Worm (Caenorhabditis elegans) whole organism, L4 larva: ENCODE data around the gene srlf-10.
A peak's percentile ranks its signal among the peaks of the same experiment; 100 is the strongest.
"Not testable (repeated sequence)": the region's sequence is repeated elsewhere in the genome, so short reads cannot be mapped to it uniquely, and the experiment has no call there.

Experiments used
- F44E2.7 ChIP-seq: fragments of 200-800 bp; sonication (Bioruptor generic); IDR thresholded peaks from 2 replicates; pipeline ENCODE4 v2.1.2; 2022; ENCODE audit warnings: missing genetic modification characterization, missing compliant biosample characterization
- R02D3.7 ChIP-seq: fragments of 150-350 bp; sonication (generic microtip); optimal IDR thresholded peaks from 3 replicates; lab custom pipeline; 2014; ENCODE audit warnings: missing biosample characterization, missing genetic modification characterization
- T26A8.4 ChIP-seq: fragments of 200-800 bp; sonication (Bioruptor generic); IDR thresholded peaks from 2 replicates; pipeline ENCODE4 v1.3.6; 2022; ENCODE audit warnings: missing genetic modification characterization, missing compliant biosample characterization
- Y105C5A.15 ChIP-seq: fragments of 200-800 bp; sonication (Bioruptor generic); IDR thresholded peaks from 2 replicates; pipeline ENCODE4 v1.3.6; 2022; ENCODE audit warnings: missing genetic modification characterization, missing compliant biosample characterization
- Y48G9A.11 ChIP-seq: fragments of 200-800 bp; sonication (Bioruptor generic); IDR thresholded peaks from 2 replicates; pipeline ENCODE4 v1.3.6; 2022; ENCODE audit warnings: missing genetic modification reagents, missing genetic modification characterization, missing compliant biosample characterization
- ZK337.2 ChIP-seq: fragments of 200-800 bp; sonication (Bioruptor generic); IDR thresholded peaks from 2 replicates; pipeline ENCODE4 v1.3.6; 2022; ENCODE audit warnings: missing genetic modification reagents, missing genetic modification characterization, missing compliant biosample characterization
- aha-1 ChIP-seq: fragments of 150-350 bp; peaks from one replicate; lab custom pipeline; 2014; ENCODE audit warnings: missing biosample characterization, missing genetic modification characterization
- ama-1 ChIP-seq: fragments of 150-350 bp; optimal IDR thresholded peaks from 2 replicates; lab custom pipeline; 2014; ENCODE audit warnings: inconsistent platforms, mixed read lengths
- ceh-20 ChIP-seq: fragments of 200-800 bp; sonication (Bioruptor generic); IDR thresholded peaks from 2 replicates; pipeline ENCODE4 v1.3.6; 2022; ENCODE audit warnings: missing genetic modification reagents, missing genetic modification characterization, missing compliant biosample characterization
- ceh-28 ChIP-seq: fragments of 150-350 bp; optimal IDR thresholded peaks from 2 replicates; lab custom pipeline; 2014; ENCODE audit warnings: missing biosample characterization, missing genetic modification reagents, missing genetic modification characterization
- ceh-82 ChIP-seq: sonication (generic microtip); optimal IDR thresholded peaks from 2 replicates; lab custom pipeline; 2017; ENCODE audit warnings: missing biosample characterization, missing genetic modification characterization
- cey-2 ChIP-seq: sonication (generic microtip); optimal IDR thresholded peaks from 3 replicates; lab custom pipeline; 2017; ENCODE audit warnings: missing genetic modification characterization, mild to moderate bottlenecking, missing compliant biosample characterization, antibody characterized with exemption, borderline replicate concordance; ENCODE audit not compliant: insufficient read depth
- dmd-6 ChIP-seq: fragments of 200-800 bp; sonication (Bioruptor generic); IDR thresholded peaks from 2 replicates; pipeline ENCODE4 v1.3.6; 2022; ENCODE audit warnings: missing genetic modification reagents, missing genetic modification characterization, missing compliant biosample characterization
- dpl-1 ChIP-seq: fragments of 150-350 bp; optimal IDR thresholded peaks from 2 replicates; lab custom pipeline; 2014; ENCODE audit warnings: missing biosample characterization, missing genetic modification reagents, missing genetic modification characterization
- duxl-1 ChIP-seq: sonication (generic microtip); optimal IDR thresholded peaks from 2 replicates; lab custom pipeline; 2016; ENCODE audit warnings: mild to moderate bottlenecking, missing genetic modification characterization, moderate library complexity, missing compliant biosample characterization; ENCODE audit not compliant: poor library complexity
- dve-1 ChIP-seq: sonication (generic microtip); optimal IDR thresholded peaks from 2 replicates; lab custom pipeline; 2017; ENCODE audit warnings: antibody characterized with exemption, mild to moderate bottlenecking, missing genetic modification characterization, missing compliant biosample characterization; ENCODE audit not compliant: insufficient read depth
- fkh-10 ChIP-seq: fragments of 150-350 bp; optimal IDR thresholded peaks from 2 replicates; lab custom pipeline; 2014; ENCODE audit warnings: missing biosample characterization, missing genetic modification reagents, missing genetic modification characterization
- fos-1 ChIP-seq: fragments of 150-350 bp; optimal IDR thresholded peaks from 2 replicates; lab custom pipeline; 2014; ENCODE audit warnings: missing biosample characterization, missing genetic modification characterization
- gei-8 ChIP-seq: fragments of 200-800 bp; sonication (Bioruptor generic); optimal IDR thresholded peaks from 2 replicates; lab custom pipeline; 2018; ENCODE audit warnings: mild to moderate bottlenecking, missing genetic modification characterization, missing compliant biosample characterization
- hif-1 ChIP-seq, 2 experiments: sonication (generic microtip); optimal IDR thresholded peaks; 2 replicates each; lab custom pipeline; 2016 to 2017; ENCODE audit warnings: missing compliant biosample characterization in 2 of 2, missing genetic modification characterization in 2 of 2, missing genetic modification reagents in 2 of 2, missing genotype in 2 of 2, mild to moderate bottlenecking in 1 of 2
- hlh-11 ChIP-seq: fragments of 200-800 bp; sonication (Bioruptor generic); optimal IDR thresholded peaks from 2 replicates; lab custom pipeline; 2018; ENCODE audit warnings: mild to moderate bottlenecking, missing genetic modification characterization, missing compliant biosample characterization
- lin-1 ChIP-seq: fragments of 200-800 bp; sonication (Bioruptor generic); IDR thresholded peaks from 2 replicates; pipeline ENCODE4 v1.3.6; 2022; ENCODE audit warnings: missing genetic modification reagents, missing genetic modification characterization, missing compliant biosample characterization
- lin-15B ChIP-seq: fragments of 150-350 bp; sonication (generic microtip); optimal IDR thresholded peaks from 3 replicates; lab custom pipeline; 2014; ENCODE audit warnings: missing biosample characterization, missing genetic modification characterization
- lin-29 ChIP-seq: fragments of 200-800 bp; sonication (Bioruptor generic); IDR thresholded peaks from 2 replicates; pipeline ENCODE4 v1.3.6; 2022; ENCODE audit warnings: missing genetic modification reagents, missing genetic modification characterization, missing compliant biosample characterization
- mdl-1 ChIP-seq, 2 experiments: fragments of 150-350 bp in 1 of 2; sonication (generic microtip) in 1 of 2; optimal IDR thresholded peaks; 2 replicates each; lab custom pipeline; 2014 to 2017; ENCODE audit warnings: missing biosample characterization in 2 of 2, missing genetic modification characterization in 2 of 2
- mep-1 ChIP-seq: fragments of 150-350 bp; sonication (generic microtip); optimal IDR thresholded peaks from 3 replicates; lab custom pipeline; 2014; ENCODE audit warnings: missing biosample characterization, missing genetic modification characterization
- mes-2 ChIP-seq: sonication (generic microtip); optimal IDR thresholded peaks from 2 replicates; lab custom pipeline; 2016; ENCODE audit warnings: missing genotype, mild to moderate bottlenecking, missing genetic modification characterization, missing compliant biosample characterization; ENCODE audit not compliant: poor library complexity, severe bottlenecking
- mxl-3 ChIP-seq: fragments of 200-800 bp; sonication (Bioruptor generic); optimal IDR thresholded peaks from 2 replicates; lab custom pipeline; 2018; ENCODE audit warnings: mild to moderate bottlenecking, missing genetic modification characterization, missing compliant biosample characterization
- nhr-102 ChIP-seq: sonication (generic microtip); optimal IDR thresholded peaks from 2 replicates; lab custom pipeline; 2016; ENCODE audit warnings: mild to moderate bottlenecking, missing genetic modification characterization, moderate library complexity, missing compliant biosample characterization
- nhr-11 ChIP-seq: fragments of 150-350 bp; optimal IDR thresholded peaks from 2 replicates; lab custom pipeline; 2014; ENCODE audit warnings: missing biosample characterization, missing genetic modification characterization
- nhr-28 ChIP-seq: fragments of 150-350 bp; optimal IDR thresholded peaks from 2 replicates; lab custom pipeline; 2014; ENCODE audit warnings: missing biosample characterization, missing genetic modification characterization
- nhr-41 ChIP-seq: fragments of 200-800 bp; sonication (Bioruptor generic); IDR thresholded peaks from 2 replicates; pipeline ENCODE4 v1.3.6; 2022; ENCODE audit warnings: missing genetic modification reagents, missing genetic modification characterization, missing compliant biosample characterization
- nhr-6 ChIP-seq: fragments of 150-350 bp; optimal IDR thresholded peaks from 2 replicates; lab custom pipeline; 2014; ENCODE audit warnings: missing biosample characterization, missing genetic modification characterization
- nhr-77 ChIP-seq: fragments of 150-350 bp; optimal IDR thresholded peaks from 2 replicates; lab custom pipeline; 2014; ENCODE audit warnings: missing biosample characterization, missing genetic modification characterization
- pha-4 ChIP-seq, 2 experiments: fragments of 150-350 bp in 1 of 2; fragments of 200-800 bp in 1 of 2; sonication (Bioruptor generic) in 1 of 2; IDR thresholded peaks in 1 of 2; optimal IDR thresholded peaks in 1 of 2; 2 replicates each; pipeline versions ENCODE4 v1.3.6 to Lab custom; 2014 to 2022; ENCODE audit warnings: missing genetic modification characterization in 2 of 2, missing genetic modification reagents in 2 of 2, missing biosample characterization in 1 of 2, missing compliant biosample characterization in 1 of 2
- pqm-1 ChIP-seq: sonication (generic microtip); optimal IDR thresholded peaks from 2 replicates; lab custom pipeline; 2017; ENCODE audit warnings: missing biosample characterization, missing genetic modification characterization
- sdz-12 ChIP-seq: fragments of 200-800 bp; sonication (Bioruptor generic); optimal IDR thresholded peaks from 2 replicates; lab custom pipeline; 2018; ENCODE audit warnings: mild to moderate bottlenecking, missing genetic modification characterization, missing compliant biosample characterization
- snpc-1.2 ChIP-seq: fragments of 200-800 bp; sonication (Bioruptor generic); IDR thresholded peaks from 2 replicates; pipeline ENCODE4 v1.3.6; 2022; ENCODE audit warnings: missing genetic modification reagents, missing genetic modification characterization, missing compliant biosample characterization
- tra-1 ChIP-seq: fragments of 200-800 bp; sonication (Bioruptor generic); IDR thresholded peaks from 2 replicates; pipeline ENCODE4 v1.3.6; 2022; ENCODE audit warnings: missing genetic modification reagents, missing genetic modification characterization, missing compliant biosample characterization
- unc-39 ChIP-seq: sonication (generic microtip); optimal IDR thresholded peaks from 2 replicates; lab custom pipeline; 2017; ENCODE audit warnings: missing biosample characterization, missing genetic modification characterization
- unc-62 ChIP-seq, 3 experiments: fragments of 150-350 bp in 1 of 3; sonication (generic microtip); optimal IDR thresholded peaks in 2 of 3; peaks in 1 of 3; 1 replicate in 1 of 3; 2 replicates in 2 of 3; lab custom pipeline; 2014 to 2017; ENCODE audit warnings: missing biosample characterization in 3 of 3, missing genetic modification characterization in 3 of 3, missing genetic modification reagents in 3 of 3, missing genotype in 1 of 3
- vab-7 ChIP-seq: fragments of 200-800 bp; sonication (Bioruptor generic); IDR thresholded peaks from 2 replicates; pipeline ENCODE4 v1.3.6; 2022; ENCODE audit warnings: missing genetic modification reagents, missing genetic modification characterization, missing compliant biosample characterization
- zip-2 ChIP-seq: fragments of 150-350 bp; optimal IDR thresholded peaks from 2 replicates; lab custom pipeline; 2014; ENCODE audit warnings: missing biosample characterization, missing genetic modification characterization
- ztf-11 ChIP-seq: fragments of 150-350 bp; optimal IDR thresholded peaks from 2 replicates; lab custom pipeline; 2014; ENCODE audit warnings: missing biosample characterization, missing genetic modification characterization
- ztf-7 ChIP-seq: fragments of 150-350 bp; optimal IDR thresholded peaks from 2 replicates; lab custom pipeline; 2014; ENCODE audit warnings: missing biosample characterization, missing genetic modification characterization

srlf-10 gene

ce11 chrIII:13401673-13402258 is at the start of gene srlf-10, which contains the start of gene srlf-9:
Gene srlf-10, plus strand, starts transcription at chrIII:13402208.
Gene srlf-9, minus strand, starts transcription at chrIII:13401773.
- TF ChIP-seq dve-1 (tag; lab: Kevin White, UChicago); Y48G9A.11 (GFP tag; lab: Robert Waterston, UW); ceh-28 (tag; lab: Kevin White, UChicago): not testable (repeated sequence)

ce11 chrIII:13359256-13359655 is 42.8 kb upstream of the srlf-10 start, which contains the start of gene F53A2.9:
Gene F53A2.9, minus strand, starts transcription at chrIII:13359356.
- no peak for TF ChIP-seq pha-4 (GFP tag; IDR thresholded peaks at IDR 0.05; lab: Robert Waterston, UW)
- TF ChIP-seq pha-4 (tag; optimal IDR thresholded peaks at IDR 0.05; lab: Kevin White, UChicago), result no peak
- no peak for TF ChIP-seq T26A8.4 (GFP tag; lab: Robert Waterston, UW)
- TF ChIP-seq zip-2 (tag; lab: Kevin White, UChicago), result no peak
- TF ChIP-seq unc-62 (GFP tag; optimal IDR thresholded peaks at IDR 0.05 in 1 of 2; lab: Kevin White, UChicago), result no peak
- no peak for TF ChIP-seq unc-62 (tag; optimal IDR thresholded peaks at IDR 0.05; lab: Kevin White, UChicago)

- no peak for TF ChIP-seq mes-2 (tag; lab: Kevin White, UChicago)
- TF ChIP-seq ceh-82 (tag; lab: Kevin White, UChicago), result no peak
- TF ChIP-seq fos-1 (tag; lab: Kevin White, UChicago), result no peak
- no peak for TF ChIP-seq pha-4 (GFP tag; IDR thresholded peaks at IDR 0.05; lab: Robert Waterston, UW)
- TF ChIP-seq pha-4 (tag; optimal IDR thresholded peaks at IDR 0.05; lab: Kevin White, UChicago), result peak; percentile 87
- peak; percentile 97 for TF ChIP-seq nhr-28
- TF ChIP-seq nhr-77 (tag; lab: Kevin White, UChicago), result peak; percentile 6
- no peak for TF ChIP-seq hlh-11 (tag; lab: Kevin White, UChicago)
- no peak for TF ChIP-seq nhr-102
- TF ChIP-seq cey-2 (tag; lab: Kevin White, UChicago), result no peak
- TF ChIP-seq mep-1, result no peak
- no peak for TF ChIP-seq tra-1 (GFP tag; lab: Robert Waterston, UW)
- TF ChIP-seq ama-1 (lab: Kevin White, UChicago), result no peak
- TF ChIP-seq nhr-11 (tag; lab: Kevin White, UChicago), result peak; percentile 74
- TF ChIP-seq hif-1 (tag; optimal IDR thresholded peaks at IDR 0.05; lab: Kevin White, UChicago), result peak in 1 of 2 experiments; percentile 37
- TF ChIP-seq ztf-11 (tag; lab: Kevin White, UChicago), result no peak
- TF ChIP-seq Y105C5A.15 (GFP tag; lab: Robert Waterston, UW), result no peak
- TF ChIP-seq dmd-6 (GFP tag; lab: Robert Waterston, UW), result no peak; the same call in 1 of the 2 replicates
- no peak for TF ChIP-seq duxl-1
- peak; percentile 96 for TF ChIP-seq mxl-3 (GFP tag; lab: Kevin White, UChicago)
- peak; percentile 50 for TF ChIP-seq aha-1 (tag; lab: Kevin White, UChicago)
- TF ChIP-seq lin-29 (GFP tag; lab: Robert Waterston, UW), result no peak
- no peak for TF ChIP-seq vab-7 (GFP tag; lab: Robert Waterston, UW)
- TF ChIP-seq mdl-1 (tag; optimal IDR thresholded peaks at IDR 0.05; lab: Kevin White, UChicago), result peak; percentile 65 to 90
- TF ChIP-seq pqm-1 (tag; lab: Kevin White, UChicago), result no peak
- TF ChIP-seq lin-1 (GFP tag; lab: Robert Waterston, UW), result no peak
- TF ChIP-seq zip-2 (tag; lab: Kevin White, UChicago), result no peak
- no peak for TF ChIP-seq R02D3.7 (tag; lab: Kevin White, UChicago)
- peak; percentile 89 for TF ChIP-seq nhr-6
- TF ChIP-seq lin-15B (tag; lab: Kevin White, UChicago), result no peak
- peak; percentile 54 for TF ChIP-seq dve-1 (tag; lab: Kevin White, UChicago)
- no peak for TF ChIP-seq sdz-12 (GFP tag; lab: Kevin White, UChicago)
- no peak for TF ChIP-seq ceh-20
- TF ChIP-seq snpc-1.2 (GFP tag; lab: Robert Waterston, UW), result no peak
- TF ChIP-seq dpl-1 (GFP tag; lab: Kevin White, UChicago), result peak; percentile 32
- TF ChIP-seq nhr-41 (GFP tag; lab: Robert Waterston, UW), result no peak
- TF ChIP-seq fkh-10 (GFP tag; lab: Kevin White, UChicago), result peak; percentile 60
- TF ChIP-seq F44E2.7 (GFP tag; lab: Robert Waterston, UW), result no peak
- TF ChIP-seq unc-39 (tag; lab: Kevin White, UChicago), result no peak
- no peak for TF ChIP-seq ZK337.2 (GFP tag; lab: Robert Waterston, UW)
- TF ChIP-seq gei-8 (GFP tag; lab: Kevin White, UChicago), result no peak
- no peak for TF ChIP-seq ztf-7 (tag; lab: Kevin White, UChicago)
These were observed 42.2 kb upstream of the srlf-10 start for ce11 chrIII:13359847-13360246.
